Fruit fly (Drosophila melanogaster): ENCODE data around the gene CG13458.

Gene CG13458

DNA sequence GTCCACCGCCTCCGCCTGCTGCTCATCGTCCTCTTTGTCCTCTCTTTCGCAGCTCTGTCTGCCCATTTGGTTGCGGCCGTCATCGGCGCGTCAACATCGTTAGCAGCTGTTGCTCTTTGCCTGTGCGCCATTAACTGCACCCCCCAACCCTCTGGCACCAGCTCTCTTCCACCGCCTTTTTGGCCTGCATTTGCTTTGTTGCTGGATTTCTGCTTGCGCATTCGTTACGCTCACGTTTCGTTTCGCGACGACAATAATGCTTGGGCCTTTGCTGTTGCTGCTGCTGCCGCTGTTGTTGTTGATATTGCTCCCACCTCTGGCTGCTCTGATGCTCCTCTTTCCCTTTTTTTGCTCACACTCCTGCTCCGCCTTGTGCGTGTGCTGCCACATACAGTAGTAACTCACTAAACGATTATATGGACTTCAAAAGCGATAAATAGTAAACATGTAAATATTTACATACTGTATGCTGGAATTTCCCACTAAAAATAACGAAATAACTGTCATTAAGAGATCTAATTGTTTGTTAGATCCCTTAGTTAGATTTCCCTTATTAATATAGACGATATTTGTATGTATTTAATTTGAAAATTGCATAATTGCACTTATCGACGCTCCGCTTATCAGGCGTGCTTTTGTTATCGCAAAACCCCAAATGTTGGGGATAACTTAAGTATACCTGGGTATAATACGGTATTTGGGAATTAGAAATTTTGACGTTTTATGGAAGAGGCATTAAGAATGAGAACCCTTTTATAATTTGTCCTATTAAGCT, 11.5 kb upstream of the CG13458 start (continued):
- TF ChIP-seq CG11247 (GFP tag; IDR thresholded peaks at IDR 0.05) (0 out of 2 replicates have a peak, but pooled peaks have one; percentile 14), pros (GFP tag; optimal IDR thresholded peaks at IDR 0.05) (peak; percentile 20), Nf-YB (GFP tag; optimal IDR thresholded peaks at IDR 0.05) (no peak), CG32772 (GFP tag; IDR thresholded peaks at IDR 0.05) (no peak), CG6791 (GFP tag; IDR thresholded peaks at IDR 0.05; ENCODE audit: partially characterized antibody) (no peak), CG1603 (tag; optimal IDR thresholded peaks at IDR 0.05) (peak; percentile 2), Tbp (GFP tag; optimal IDR thresholded peaks at IDR 0.05) (no peak), sens (GFP tag) (peak; percentile 45), CG2678 (tag; optimal IDR thresholded peaks at IDR 0.05) (peak; percentile 24), gsb-n (tag; optimal IDR thresholded peaks at IDR 0.05) (peak; percentile 66), Antp (GFP tag; optimal IDR thresholded peaks at IDR 0.05) (no peak), Pdp1 (GFP tag; optimal IDR thresholded peaks at IDR 0.05) (peak in 1 of 2 experiments; percentile 17), CTCF (GFP tag; optimal IDR thresholded peaks at IDR 0.05) (no peak), bowl (GFP tag; IDR thresholded peaks at IDR 0.05) (no peak), grau (tag; optimal IDR thresholded peaks at IDR 0.05) (peak; percentile 76), ssp (GFP tag; IDR thresholded peaks at IDR 0.05) (no peak), bigmax (GFP tag; optimal IDR thresholded peaks at IDR 0.05) (no peak)

DNA sequence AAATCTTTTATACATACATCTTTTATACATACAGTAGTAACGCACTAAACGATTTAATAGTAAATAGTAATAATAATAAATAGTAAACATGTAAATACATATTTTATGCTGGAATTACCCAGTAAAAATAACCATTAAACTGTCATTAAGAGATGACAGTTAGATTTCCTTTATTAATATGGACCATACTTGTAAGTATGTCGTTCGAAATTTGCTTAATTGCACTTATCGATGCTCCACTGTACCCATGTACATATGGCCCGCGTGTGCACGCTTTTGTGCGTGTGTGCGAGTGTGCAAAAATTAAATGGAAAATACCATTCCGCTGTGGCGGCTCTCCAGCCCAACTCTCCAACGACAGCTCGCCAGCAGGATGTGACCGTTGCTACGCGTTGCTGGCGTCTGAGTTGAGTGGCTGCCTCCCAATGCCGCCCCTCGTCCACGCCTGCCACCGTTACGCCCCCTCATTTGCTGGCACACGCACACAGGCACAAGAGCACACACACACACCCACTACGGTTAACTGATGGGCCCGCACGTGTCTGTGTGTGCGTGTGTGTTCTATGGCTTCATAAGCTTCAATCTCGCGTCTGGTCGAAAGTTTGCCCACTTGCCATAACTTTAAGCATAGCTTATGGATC, 10.6 kb upstream of the CG13458 start:
- TF ChIP-seq luna (GFP tag; optimal IDR thresholded peaks at IDR 0.05) (no peak), ab (GFP tag; optimal IDR thresholded peaks at IDR 0.05) (no peak), fru (optimal IDR thresholded peaks at IDR 0.05) (no peak), Hr78 (GFP tag; optimal IDR thresholded peaks at IDR 0.05) (no peak), z (GFP tag; IDR thresholded peaks at IDR 0.05) (no peak), CG7556 (GFP tag; optimal IDR thresholded peaks at IDR 0.05) (no peak), tna (GFP tag; IDR thresholded peaks at IDR 0.05; ENCODE audit: partially characterized antibody) (no peak), GATAe (GFP tag; conservative IDR thresholded peaks at IDR 0.05) (no peak), CG12744 (GFP tag; optimal IDR thresholded peaks at IDR 0.05) (no peak), chif (GFP tag; optimal IDR thresholded peaks at IDR 0.05) (no peak), toy (GFP tag; IDR thresholded peaks at IDR 0.05) (no peak), CG6175 (GFP tag; IDR thresholded peaks at IDR 0.05) (0 out of 3 replicates have a peak, but pooled peaks have one; percentile 21), da (GFP tag; optimal IDR thresholded peaks at IDR 0.05) (no peak), CG4617 (GFP tag; optimal IDR thresholded peaks at IDR 0.05; ENCODE audit: borderline replicate concordance) (no peak), CG10321 (GFP tag; IDR thresholded peaks at IDR 0.05) (no peak), CG13296 (GFP tag; optimal IDR thresholded peaks at IDR 0.05) (no peak), CG7839 (tag; optimal IDR thresholded peaks at IDR 0.05) (peak; percentile 12), CG1602 (GFP tag; optimal IDR thresholded peaks at IDR 0.05) (no peak), Hr3 (GFP tag; optimal IDR thresholded peaks at IDR 0.05) (no peak), phol (tag; optimal IDR thresholded peaks at IDR 0.05) (no peak), pnt (GFP tag; optimal IDR thresholded peaks at IDR 0.05) (no peak), Hsf (GFP tag; optimal IDR thresholded peaks at IDR 0.05) (no peak), CG14014 (GFP tag; IDR thresholded peaks at IDR 0.05) (no peak), CG11696 (GFP tag; IDR thresholded peaks at IDR 0.05) (no peak), tll (GFP tag; optimal IDR thresholded peaks at IDR 0.05) (no peak), ro (GFP tag; IDR thresholded peaks at IDR 0.05) (no peak), CG11247 (GFP tag; IDR thresholded peaks at IDR 0.05) (0 out of 2 replicates have a peak, but pooled peaks have one; percentile 14), D19B (GFP tag; optimal IDR thresholded peaks at IDR 0.05) (no peak), bowl (GFP tag; IDR thresholded peaks at IDR 0.05) (no peak), ken (GFP tag; IDR thresholded peaks at IDR 0.05) (no peak), bab2 (GFP tag; optimal IDR thresholded peaks at IDR 0.05) (no peak), Dfd (GFP tag; optimal IDR thresholded peaks at IDR 0.05) (no peak), CG17361 (GFP tag; IDR thresholded peaks at IDR 0.05) (no peak), Max (GFP tag; optimal IDR thresholded peaks at IDR 0.05) (no peak)

Data from whole organism, embryonic.